Fruit fly (Drosophila melanogaster) whole organism, embryonic: ENCODE results near the gene CG32700.
A peak's percentile ranks its signal among the peaks of the same experiment; 100 is the strongest.

ENCODE experiments used
- Bdp1 ChIP-seq: fragments of 200-800 bp; sonication (Bioruptor generic); optimal IDR thresholded peaks from 3 replicates; lab custom pipeline; 2016; ENCODE audit warnings: missing biosample characterization, missing genetic modification characterization
- CG10431 ChIP-seq: fragments of 200-800 bp; sonication (Bioruptor generic); optimal IDR thresholded peaks from 3 replicates; lab custom pipeline; 2018; ENCODE audit warnings: missing biosample characterization, mild to moderate bottlenecking, missing genetic modification characterization
- CG10979 ChIP-seq: fragments of 200-800 bp; sonication (Bioruptor generic); optimal IDR thresholded peaks from 2 replicates; lab custom pipeline; 2018; ENCODE audit warnings: missing biosample characterization, mild to moderate bottlenecking, missing genetic modification characterization, moderate library complexity
- CG12071 ChIP-seq: fragments of 200-800 bp; sonication (Bioruptor generic); optimal IDR thresholded peaks from 3 replicates; lab custom pipeline; 2018; ENCODE audit warnings: missing biosample characterization, mild to moderate bottlenecking, missing genetic modification characterization
- CG13287 ChIP-seq: fragments of 200-800 bp; sonication (Bioruptor generic); IDR thresholded peaks from 2 replicates; pipeline ENCODE4 v1.3.6; 2022; ENCODE audit warnings: missing biosample characterization, missing genetic modification characterization; ENCODE audit not compliant: partially characterized antibody
- CG17186 ChIP-seq: fragments of 200-800 bp; sonication (Bioruptor generic); optimal IDR thresholded peaks from 3 replicates; lab custom pipeline; 2017; ENCODE audit warnings: missing biosample characterization, missing genetic modification reagents, missing genetic modification characterization
- CG17385 ChIP-seq: fragments of 200-800 bp; sonication (Bioruptor generic); optimal IDR thresholded peaks from 3 replicates; lab custom pipeline; 2018; ENCODE audit warnings: missing biosample characterization, mild to moderate bottlenecking, missing genetic modification characterization
- CG17568 ChIP-seq: fragments of 200-800 bp; sonication (Bioruptor generic); optimal IDR thresholded peaks from 2 replicates; lab custom pipeline; 2018; ENCODE audit warnings: missing biosample characterization, mild to moderate bottlenecking, missing genetic modification characterization, moderate library complexity
- CG18011 ChIP-seq: fragments of 200-800 bp; sonication (Bioruptor generic); optimal IDR thresholded peaks from 2 replicates; lab custom pipeline; 2017; ENCODE audit warnings: missing biosample characterization, missing genetic modification characterization, mild to moderate bottlenecking, moderate library complexity, missing genotype
- CG30020 ChIP-seq: fragments of 200-800 bp; optimal IDR thresholded peaks from 2 replicates; lab custom pipeline; 2019; ENCODE audit warnings: missing biosample characterization, mild to moderate bottlenecking, missing genetic modification characterization, moderate library complexity
- CG3065 ChIP-seq: fragments of 200-800 bp; sonication (Bioruptor generic); optimal IDR thresholded peaks from 2 replicates; lab custom pipeline; 2016; ENCODE audit warnings: missing biosample characterization, missing genetic modification characterization
- CG31388 ChIP-seq: fragments of 200-800 bp; sonication (Bioruptor generic); optimal IDR thresholded peaks from 2 replicates; lab custom pipeline; 2016; ENCODE audit warnings: missing biosample characterization, missing genetic modification characterization
- CG3163 ChIP-seq: fragments of 200-800 bp; sonication (Bioruptor generic); optimal IDR thresholded peaks from 3 replicates; lab custom pipeline; 2016; ENCODE audit warnings: missing biosample characterization, missing genetic modification characterization
- CG33557 ChIP-seq: fragments of 200-800 bp; sonication (Bioruptor generic); optimal IDR thresholded peaks from 2 replicates; lab custom pipeline; 2019; ENCODE audit warnings: missing biosample characterization, mild to moderate bottlenecking, missing genetic modification characterization, moderate library complexity
- CG34224 ChIP-seq: fragments of 200-800 bp; sonication (Bioruptor generic); IDR thresholded peaks from 3 replicates; pipeline ENCODE4 v1.3.6; 2022; ENCODE audit warnings: missing biosample characterization, missing genetic modification characterization; ENCODE audit not compliant: partially characterized antibody
- CG4404 ChIP-seq: fragments of 200-800 bp; sonication (Bioruptor generic); IDR thresholded peaks from 2 replicates; pipeline ENCODE4 v1.3.6; 2022; ENCODE audit warnings: missing biosample characterization, missing genetic modification characterization
- CG6813 ChIP-seq: fragments of 200-800 bp; sonication (Bioruptor generic); optimal IDR thresholded peaks from 2 replicates; lab custom pipeline; 2017; ENCODE audit warnings: missing biosample characterization, missing genetic modification characterization, mild to moderate bottlenecking, moderate library complexity, missing genetic modification reagents
- CG7556 ChIP-seq: fragments of 200-800 bp; sonication (Bioruptor generic); optimal IDR thresholded peaks from 2 replicates; lab custom pipeline; 2017; ENCODE audit warnings: missing biosample characterization, mild to moderate bottlenecking, missing genetic modification characterization
- CG7987 ChIP-seq: fragments of 200-800 bp; sonication (Bioruptor generic); optimal IDR thresholded peaks from 2 replicates; lab custom pipeline; 2018; ENCODE audit warnings: missing biosample characterization, mild to moderate bottlenecking, missing genetic modification characterization, moderate library complexity
- Dll ChIP-seq: fragments of 200-800 bp; sonication (Bioruptor generic); IDR thresholded peaks from 4 replicates; pipeline ENCODE4 v1.3.6; 2022; ENCODE audit warnings: missing biosample characterization, missing genetic modification characterization; ENCODE audit not compliant: partially characterized antibody
- Doc2 ChIP-seq: fragments of 200-800 bp; sonication (Bioruptor generic); IDR thresholded peaks from 2 replicates; pipeline ENCODE4 v1.3.6; 2022; ENCODE audit warnings: missing biosample characterization, missing genetic modification characterization
- HLHmδ ChIP-seq: fragments of 200-800 bp; sonication (Bioruptor generic); optimal IDR thresholded peaks from 2 replicates; lab custom pipeline; 2018; ENCODE audit warnings: missing biosample characterization, mild to moderate bottlenecking, missing genetic modification characterization, moderate library complexity
- Hr78 ChIP-seq, 2 experiments: fragments of 200-800 bp in 1 of 2; fragments of >200 bp in 1 of 2; sonication (Bioruptor generic) in 1 of 2; optimal IDR thresholded peaks; 2 replicates each; lab custom pipeline; 2017 to 2019; ENCODE audit warnings: missing biosample characterization in 2 of 2, missing genetic modification characterization in 2 of 2, mild to moderate bottlenecking in 1 of 2, moderate library complexity in 1 of 2
- Sox102F ChIP-seq: fragments of 200-800 bp; sonication (Bioruptor generic); optimal IDR thresholded peaks from 2 replicates; lab custom pipeline; 2018; ENCODE audit warnings: missing biosample characterization, mild to moderate bottlenecking, missing genetic modification characterization, moderate library complexity
- Spps ChIP-seq: fragments of 200-800 bp; sonication (Bioruptor generic); optimal IDR thresholded peaks from 2 replicates; lab custom pipeline; 2018; ENCODE audit warnings: missing biosample characterization, mild to moderate bottlenecking, missing genetic modification characterization
- TFAM ChIP-seq: fragments of 200-800 bp; sonication (Bioruptor generic); optimal IDR thresholded peaks from 2 replicates; lab custom pipeline; 2017; ENCODE audit warnings: missing biosample characterization, missing genetic modification characterization, inconsistent platforms
- Trl ChIP-seq, 3 experiments: fragments of >200 bp in 2 of 3; fragments of 200-800 bp in 1 of 3; sonication (Bioruptor generic) in 1 of 3; optimal IDR thresholded peaks; 2 replicates in 1 of 3; 3 replicates in 2 of 3; lab custom pipeline; 2016 to 2017; ENCODE audit warnings: missing biosample characterization in 1 of 3, missing genetic modification characterization in 1 of 3
- Vsx1 ChIP-seq: fragments of 200-800 bp; sonication (Bioruptor generic); optimal IDR thresholded peaks from 2 replicates; lab custom pipeline; 2017; ENCODE audit warnings: missing biosample characterization, mild to moderate bottlenecking, missing genetic modification characterization, missing genetic modification reagents
- br ChIP-seq: fragments of >200 bp; optimal IDR thresholded peaks from 2 replicates; lab custom pipeline; 2017
- chinmo ChIP-seq: fragments of 200-800 bp; sonication (Bioruptor generic); IDR thresholded peaks from 4 replicates; pipeline ENCODE4 v1.3.6; 2022; ENCODE audit warnings: missing biosample characterization, missing genetic modification characterization; ENCODE audit not compliant: partially characterized antibody
- chn ChIP-seq: fragments of 200-800 bp; sonication (Bioruptor generic); optimal IDR thresholded peaks from 2 replicates; lab custom pipeline; 2016; ENCODE audit warnings: missing biosample characterization, missing genetic modification characterization
- dati ChIP-seq: fragments of 200-800 bp; sonication (Bioruptor generic); IDR thresholded peaks from 2 replicates; pipeline ENCODE4 v1.3.6; 2022; ENCODE audit warnings: missing biosample characterization, missing genetic modification characterization
- dysf ChIP-seq: fragments of 200-800 bp; sonication (Bioruptor generic); IDR thresholded peaks from 3 replicates; pipeline ENCODE4 v1.3.6; 2022; ENCODE audit warnings: missing biosample characterization, missing genetic modification characterization
- hbn ChIP-seq: fragments of 200-800 bp; sonication (Bioruptor generic); IDR thresholded peaks from 2 replicates; pipeline ENCODE4 v1.3.6; 2022; ENCODE audit warnings: missing biosample characterization, missing genetic modification characterization; ENCODE audit not compliant: partially characterized antibody
- insv ChIP-seq, 2 experiments: fragments of 200-800 bp; sonication (Bioruptor generic); optimal IDR thresholded peaks; 3 replicates each; lab custom pipeline; 2016 to 2018; ENCODE audit warnings: missing biosample characterization in 2 of 2, missing genetic modification characterization in 2 of 2
- lola ChIP-seq, 3 experiments: fragments of >200 bp in 2 of 3; fragments of 200-800 bp in 1 of 3; sonication (Bioruptor generic) in 1 of 3; optimal IDR thresholded peaks; 2 replicates each; lab custom pipeline; 2017 to 2019; ENCODE audit warnings: missing biosample characterization in 3 of 3, missing genetic modification characterization in 3 of 3, mild to moderate bottlenecking in 1 of 3, moderate library complexity in 1 of 3
- lov ChIP-seq, 2 experiments: fragments of 200-800 bp in 1 of 2; fragments of >200 bp in 1 of 2; sonication (Bioruptor generic) in 1 of 2; IDR thresholded peaks in 1 of 2; optimal IDR thresholded peaks in 1 of 2; 2 replicates in 1 of 2; 3 replicates in 1 of 2; pipeline versions ENCODE4 v1.3.6 to Lab custom; 2017 to 2022; ENCODE audit warnings: missing biosample characterization in 1 of 2, missing genetic modification characterization in 1 of 2
- pho ChIP-seq: fragments of 200-800 bp; sonication (Bioruptor generic); optimal IDR thresholded peaks from 2 replicates; lab custom pipeline; 2016; ENCODE audit warnings: missing biosample characterization, missing genetic modification characterization
- psq ChIP-seq: fragments of 200-800 bp; sonication (Bioruptor generic); optimal IDR thresholded peaks from 2 replicates; lab custom pipeline; 2017; ENCODE audit warnings: missing biosample characterization, missing genetic modification characterization
- pum ChIP-seq: fragments of 200-800 bp; sonication (Bioruptor generic); optimal IDR thresholded peaks from 2 replicates; lab custom pipeline; 2016; ENCODE audit warnings: missing biosample characterization, missing genetic modification characterization
- slp2 ChIP-seq: fragments of 200-800 bp; sonication (Bioruptor generic); optimal IDR thresholded peaks from 2 replicates; lab custom pipeline; 2016; ENCODE audit warnings: missing biosample characterization, missing genetic modification characterization
- sr ChIP-seq: fragments of 200-800 bp; sonication (Bioruptor generic); IDR thresholded peaks from 3 replicates; pipeline ENCODE4 v1.3.6; 2022; ENCODE audit warnings: missing biosample characterization, missing genetic modification characterization
- tio ChIP-seq: fragments of 200-800 bp; sonication (Bioruptor generic); optimal IDR thresholded peaks from 2 replicates; lab custom pipeline; 2017; ENCODE audit warnings: missing biosample characterization, missing genetic modification characterization, inconsistent platforms
- tll ChIP-seq, 2 experiments: fragments of 200-800 bp in 1 of 2; fragments of >200 bp in 1 of 2; sonication (Bioruptor generic) in 1 of 2; optimal IDR thresholded peaks; 2 replicates each; lab custom pipeline; 2017 to 2019; ENCODE audit warnings: missing biosample characterization in 2 of 2, missing genetic modification characterization in 2 of 2, mild to moderate bottlenecking in 1 of 2, moderate library complexity in 1 of 2
- vnd ChIP-seq: fragments of 200-800 bp; sonication (Bioruptor generic); IDR thresholded peaks from 3 replicates; pipeline ENCODE4 v1.3.6; 2022; ENCODE audit warnings: missing biosample characterization, missing genetic modification characterization; ENCODE audit not compliant: partially characterized antibody

The CG32700 gene

DNA sequence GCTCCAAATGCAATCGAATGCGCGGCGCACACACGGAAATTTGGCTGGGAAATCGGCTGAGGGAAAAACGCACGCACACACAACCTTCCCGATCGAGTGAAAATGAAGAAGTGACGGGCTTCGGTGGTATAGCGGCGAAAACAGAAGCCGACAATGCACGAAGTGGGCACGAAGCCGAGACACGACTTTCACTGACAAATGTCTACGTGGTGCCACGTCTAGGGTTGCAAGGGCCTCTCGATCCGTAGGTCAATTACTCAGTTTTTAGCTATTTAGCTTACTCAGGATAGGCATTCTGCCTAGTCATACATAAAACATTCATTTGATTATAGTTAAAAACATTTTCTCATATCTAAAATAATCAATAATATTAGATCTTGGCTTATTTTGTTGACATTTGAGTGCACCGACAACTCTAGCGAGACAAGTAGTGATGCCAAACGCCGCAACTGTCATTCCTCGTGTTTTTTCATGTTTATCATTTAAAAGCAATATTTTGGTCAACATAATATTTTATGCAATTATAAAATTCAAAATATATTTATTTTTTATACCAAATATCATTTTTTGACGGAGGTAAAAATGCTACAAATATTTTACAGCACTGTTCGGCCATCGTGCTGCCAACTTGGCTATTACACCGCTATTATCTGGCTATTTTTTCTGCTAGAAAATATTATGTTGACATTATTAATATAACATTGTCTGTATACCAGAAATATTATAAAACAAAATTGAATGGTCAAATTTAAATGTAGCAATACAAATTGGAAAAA is 3.1 kb upstream of the CG32700 start (continued):
- peak in 1 of 3 experiments; percentile 84 for TF ChIP-seq lola (GFP tag; optimal IDR thresholded peaks at IDR 0.05; lab: Kevin White, UChicago)
- TF ChIP-seq CG4404 (GFP tag; lab: Robert Waterston, UW) = peak; percentile 83
- peak; percentile 70 for TF ChIP-seq CG10431 (GFP tag; lab: Kevin White, UChicago)
- TF ChIP-seq dati (GFP tag; lab: Robert Waterston, UW) = peak; percentile 40; the same call in 1 of the 2 replicates
- TF ChIP-seq tll (GFP tag; optimal IDR thresholded peaks at IDR 0.05; lab: Kevin White, UChicago) = no peak
- TF ChIP-seq CG7987 (GFP tag; lab: Kevin White, UChicago) = peak; percentile 59
- no peak for TF ChIP-seq CG3163
- peak; percentile 77 for TF ChIP-seq CG12071 (GFP tag; lab: Kevin White, UChicago)
- peak; percentile 37; the same call in 1 of the 3 replicates for TF ChIP-seq sr (GFP tag; lab: Robert Waterston, UW)
- TF ChIP-seq CG10979 = peak; percentile 86
- 0 out of 4 replicates have a peak, but pooled peaks have one; percentile 38 for TF ChIP-seq chinmo (GFP tag; lab: Robert Waterston, UW)
- 0 out of 2 replicates have a peak, but pooled peaks have one; percentile 41 for TF ChIP-seq CG13287 (GFP tag; lab: Robert Waterston, UW)
- TF ChIP-seq CG33557 (GFP tag; lab: Kevin White, UChicago) = peak; percentile 75
- TF ChIP-seq CG17186 (GFP tag; lab: Kevin White, UChicago) = peak; percentile 64
- TF ChIP-seq vnd (GFP tag; lab: Robert Waterston, UW) = 0 out of 3 replicates have a peak, but pooled peaks have one; percentile 46
- peak; percentile 53 for TF ChIP-seq HLHmδ (GFP tag; lab: Kevin White, UChicago)
- peak; percentile 88 for TF ChIP-seq Sox102F
- TF ChIP-seq insv (GFP tag; optimal IDR thresholded peaks at IDR 0.05; lab: Kevin White, UChicago) = peak in 1 of 2 experiments; percentile 44
- TF ChIP-seq Spps (tag; lab: Kevin White, UChicago) = peak; percentile 78
- peak; percentile 81 for TF ChIP-seq CG7556 (GFP tag; lab: Kevin White, UChicago)
- peak; percentile 87 for TF ChIP-seq CG17568
- peak; percentile 91 for TF ChIP-seq dysf (GFP tag; lab: Robert Waterston, UW)
- peak; percentile 81 for TF ChIP-seq chn (GFP tag; lab: Kevin White, UChicago)
- TF ChIP-seq hbn (GFP tag; lab: Robert Waterston, UW) = no peak
- TF ChIP-seq Trl (optimal IDR thresholded peaks at IDR 0.05; lab: Kevin White, UChicago) = no peak
- TF ChIP-seq Trl (GFP tag; optimal IDR thresholded peaks at IDR 0.05; lab: Kevin White, UChicago) = peak; percentile 56
- peak; percentile 63 for TF ChIP-seq slp2 (GFP tag; lab: Kevin White, UChicago)
- peak; percentile 73 for TF ChIP-seq CG18011
- peak; percentile 87 for TF ChIP-seq CG17385
- no peak; the same call in 3 of the 4 replicates for TF ChIP-seq Dll
- TF ChIP-seq psq = peak; percentile 59
- peak; percentile 80 for TF ChIP-seq pum (GFP tag; lab: Kevin White, UChicago)
- TF ChIP-seq pho (GFP tag; lab: Kevin White, UChicago) = peak; percentile 71
- TF ChIP-seq CG31388 (GFP tag; lab: Kevin White, UChicago) = peak; percentile 56
- peak; percentile 76 for TF ChIP-seq Vsx1 (GFP tag; lab: Kevin White, UChicago)
- TF ChIP-seq CG6813 (GFP tag; lab: Kevin White, UChicago) = peak; percentile 90
- TF ChIP-seq Doc2 (GFP tag; lab: Robert Waterston, UW) = 0 out of 2 replicates have a peak, but pooled peaks have one; percentile 11
- peak; percentile 69 for TF ChIP-seq Bdp1
- peak; percentile 59 for TF ChIP-seq CG30020 (tag; lab: Kevin White, UChicago)
- TF ChIP-seq CG34224 (GFP tag; lab: Robert Waterston, UW) = no peak
- no peak for TF ChIP-seq lov (optimal IDR thresholded peaks at IDR 0.05; lab: Kevin White, UChicago)
- peak; percentile 84 for TF ChIP-seq lov (GFP tag; IDR thresholded peaks at IDR 0.05; lab: Robert Waterston, UW)
- TF ChIP-seq TFAM (GFP tag; lab: Kevin White, UChicago) = peak; percentile 28
- peak; percentile 84 for TF ChIP-seq tio
- peak; percentile 61 for TF ChIP-seq CG3065 (GFP tag; lab: Kevin White, UChicago)
- TF ChIP-seq br (lab: Kevin White, UChicago) = no peak
- peak in 1 of 2 experiments; percentile 40 for TF ChIP-seq Hr78 (GFP tag; optimal IDR thresholded peaks at IDR 0.05; lab: Kevin White, UChicago)
